Worm (Caenorhabditis elegans) whole organism, L4 larva: Measurements from ENCODE around the gene clec-185.

ENCODE experiments used
- jun-1 ChIP-seq: fragments of 150-350 bp; optimal IDR thresholded peaks from 2 replicates; lab custom pipeline; 2014; ENCODE audit warnings: missing biosample characterization, missing genetic modification reagents, missing genetic modification characterization
- lin-39 ChIP-seq: fragments of 150-350 bp; optimal IDR thresholded peaks from 2 replicates; lab custom pipeline; 2014; ENCODE audit warnings: missing biosample characterization, missing genetic modification reagents, missing genetic modification characterization
- madf-9 ChIP-seq: fragments of 200-800 bp; sonication (Bioruptor generic); conservative IDR thresholded peaks from 2 replicates; pipeline ENCODE4 v1.3.6; 2022; ENCODE audit warnings: missing genetic modification reagents, missing genetic modification characterization, missing compliant biosample characterization
- mdl-1 ChIP-seq, 2 experiments: fragments of 150-350 bp in 1 of 2; sonication (generic microtip) in 1 of 2; optimal IDR thresholded peaks; 2 replicates each; lab custom pipeline; 2014 to 2017; ENCODE audit warnings: missing biosample characterization in 2 of 2, missing genetic modification characterization in 2 of 2
- mep-1 ChIP-seq: fragments of 150-350 bp; sonication (generic microtip); optimal IDR thresholded peaks from 3 replicates; lab custom pipeline; 2014; ENCODE audit warnings: missing biosample characterization, missing genetic modification characterization
- snpc-4 ChIP-seq: fragments of 150-350 bp; optimal IDR thresholded peaks from 2 replicates; lab custom pipeline; 2014; ENCODE audit warnings: missing biosample characterization, missing genetic modification characterization

ce11 chrIV:12454115-12454514 is 15.7 kb downstream of the clec-185 start, which contains the start of gene spe-44:
- TF ChIP-seq mep-1 (tag; lab: Kevin White, UChicago) (no peak), mdl-1 (tag; optimal IDR thresholded peaks at IDR 0.05; lab: Kevin White, UChicago) (no peak), madf-9 (GFP tag; lab: Robert Waterston, UW) (no peak), lin-39 (tag; lab: Kevin White, UChicago) (no peak), jun-1 (tag; lab: Kevin White, UChicago) (no peak), snpc-4 (tag; lab: Kevin White, UChicago) (no peak)
